Worm (Caenorhabditis elegans) whole organism, young adult: ENCODE data around the gene B0280.7.

Experiments used
- B0261.1 ChIP-seq: sonication (generic microtip); optimal IDR thresholded peaks from 2 replicates; lab custom pipeline; 2016; ENCODE audit warnings: mild to moderate bottlenecking, missing genetic modification characterization, moderate library complexity, missing compliant biosample characterization
- D2030.7 ChIP-seq: fragments of 200-800 bp; sonication (Bioruptor generic); IDR thresholded peaks from 2 replicates; pipeline ENCODE4 v1.3.6; 2022; ENCODE audit warnings: missing genetic modification reagents, missing genetic modification characterization, missing compliant biosample characterization
- F23B12.7 ChIP-seq: sonication (generic microtip); optimal IDR thresholded peaks from 2 replicates; lab custom pipeline; 2017; ENCODE audit warnings: missing genetic modification characterization, mild to moderate bottlenecking, missing compliant biosample characterization, antibody characterized with exemption, moderate library complexity; ENCODE audit not compliant: insufficient read depth
- F33H1.4 ChIP-seq: fragments of 200-800 bp; sonication (Bioruptor generic); IDR thresholded peaks from 2 replicates; pipeline ENCODE4 v1.3.6; 2022; ENCODE audit warnings: missing genetic modification reagents, missing genetic modification characterization, missing compliant biosample characterization
- K12H6.12 ChIP-seq: fragments of 200-800 bp; sonication (Bioruptor generic); optimal IDR thresholded peaks from 2 replicates; lab custom pipeline; 2018; ENCODE audit warnings: mild to moderate bottlenecking, missing genetic modification characterization, missing compliant biosample characterization
- T26A5.8 ChIP-seq: sonication (generic microtip); optimal IDR thresholded peaks from 2 replicates; lab custom pipeline; 2016; ENCODE audit warnings: missing genetic modification characterization, missing compliant biosample characterization
- Y67H2A.10 ChIP-seq: fragments of 200-800 bp; sonication (Bioruptor generic); conservative IDR thresholded peaks from 2 replicates; pipeline ENCODE4 v1.3.6; 2022; ENCODE audit warnings: missing genetic modification reagents, missing genetic modification characterization, missing compliant biosample characterization
- Y95B8A.8 ChIP-seq: fragments of 200-800 bp; sonication (Bioruptor generic); IDR thresholded peaks from 2 replicates; pipeline ENCODE4 v1.3.6; 2022; ENCODE audit warnings: missing genetic modification reagents, missing genetic modification characterization, missing compliant biosample characterization
- ama-1 ChIP-seq, 3 experiments: fragments of 150-350 bp in 1 of 3; sonication (generic microtip) in 2 of 3; optimal IDR thresholded peaks; 2 replicates each; lab custom pipeline; 2014 to 2018; ENCODE audit warnings: missing biosample characterization in 2 of 3, missing genetic modification characterization in 2 of 3, missing genetic modification reagents in 2 of 3
- athp-1 ChIP-seq: sonication (generic microtip); optimal IDR thresholded peaks from 2 replicates; lab custom pipeline; 2017; ENCODE audit warnings: mild to moderate bottlenecking, missing genetic modification characterization, missing compliant biosample characterization
- ccch-3 ChIP-seq: fragments of 200-800 bp; sonication (Bioruptor generic); optimal IDR thresholded peaks from 2 replicates; lab custom pipeline; 2018; ENCODE audit warnings: mild to moderate bottlenecking, missing genetic modification characterization, missing compliant biosample characterization
- ceh-27 ChIP-seq: fragments of 200-800 bp; sonication (Bioruptor generic); optimal IDR thresholded peaks from 2 replicates; lab custom pipeline; 2018; ENCODE audit warnings: mild to moderate bottlenecking, missing genetic modification characterization, moderate library complexity, missing compliant biosample characterization
- dox-1 ChIP-seq: fragments of 200-800 bp; sonication (Bioruptor generic); IDR thresholded peaks from 2 replicates; pipeline ENCODE4 v1.3.6; 2022; ENCODE audit warnings: missing genetic modification reagents, missing genetic modification characterization, missing compliant biosample characterization
- dpff-1 ChIP-seq: sonication (generic microtip); optimal IDR thresholded peaks from 2 replicates; lab custom pipeline; 2017; ENCODE audit warnings: mild to moderate bottlenecking, missing genetic modification characterization, missing compliant biosample characterization
- ekl-4 ChIP-seq: fragments of 200-800 bp; sonication (Bioruptor generic); IDR thresholded peaks from 2 replicates; pipeline ENCODE4 v1.3.6; 2022; ENCODE audit warnings: missing genetic modification reagents, missing genetic modification characterization, missing compliant biosample characterization
- him-1 ChIP-seq: sonication (generic microtip); optimal IDR thresholded peaks from 2 replicates; lab custom pipeline; 2016; ENCODE audit warnings: missing genotype, missing genetic modification reagents, missing genetic modification characterization, missing compliant biosample characterization
- hsf-1 ChIP-seq: fragments of 200-800 bp; sonication (Bioruptor generic); IDR thresholded peaks from 2 replicates; pipeline ENCODE4 v1.3.6; 2022; ENCODE audit warnings: missing genetic modification reagents, missing genetic modification characterization, missing compliant biosample characterization
- lag-1 ChIP-seq: fragments of 200-800 bp; sonication (Bioruptor generic); IDR thresholded peaks from 2 replicates; pipeline ENCODE4 v1.3.6; 2022; ENCODE audit warnings: missing genetic modification reagents, missing genetic modification characterization, missing compliant biosample characterization
- let-526 ChIP-seq: fragments of 200-800 bp; sonication (Bioruptor generic); IDR thresholded peaks from 2 replicates; pipeline ENCODE4 v1.3.6; 2022; ENCODE audit warnings: missing genetic modification reagents, missing genetic modification characterization, missing compliant biosample characterization
- madf-3 ChIP-seq: fragments of 200-800 bp; sonication (Bioruptor generic); IDR thresholded peaks from 2 replicates; pipeline ENCODE4 v1.3.6; 2022; ENCODE audit warnings: missing genetic modification reagents, missing genetic modification characterization, missing compliant biosample characterization
- madf-6 ChIP-seq: fragments of 200-800 bp; sonication (Bioruptor generic); IDR thresholded peaks from 2 replicates; pipeline ENCODE4 v1.3.6; 2022; ENCODE audit warnings: missing genetic modification reagents, missing genetic modification characterization, missing compliant biosample characterization
- mcd-1 ChIP-seq: fragments of 200-800 bp; sonication (Bioruptor generic); IDR thresholded peaks from 2 replicates; pipeline ENCODE4 v1.3.6; 2022; ENCODE audit warnings: missing genetic modification reagents, missing genetic modification characterization, missing compliant biosample characterization
- nfya-1 ChIP-seq: sonication (generic microtip); optimal IDR thresholded peaks from 2 replicates; lab custom pipeline; 2017; ENCODE audit warnings: antibody characterized with exemption, missing compliant biosample characterization, missing genetic modification characterization, borderline replicate concordance; ENCODE audit not compliant: insufficient read depth
- nfya-2 ChIP-seq: fragments of 200-800 bp; sonication (Bioruptor generic); IDR thresholded peaks from 2 replicates; pipeline ENCODE4 v1.3.6; 2022; ENCODE audit warnings: missing genetic modification reagents, missing genetic modification characterization, missing compliant biosample characterization
- nfyb-1 ChIP-seq: fragments of 200-800 bp; sonication (Bioruptor generic); IDR thresholded peaks from 2 replicates; pipeline ENCODE4 v1.3.6; 2022; ENCODE audit warnings: missing genetic modification reagents, missing genetic modification characterization, missing compliant biosample characterization
- nhr-179 ChIP-seq: sonication (generic microtip); optimal IDR thresholded peaks from 2 replicates; lab custom pipeline; 2016; ENCODE audit warnings: mild to moderate bottlenecking, missing genetic modification characterization, missing compliant biosample characterization
- nhr-80 ChIP-seq: sonication (generic microtip); optimal IDR thresholded peaks from 2 replicates; lab custom pipeline; 2016; ENCODE audit warnings: missing genetic modification characterization, missing compliant biosample characterization
- pbrm-1 ChIP-seq: fragments of 200-800 bp; sonication (Bioruptor generic); IDR thresholded peaks from 2 replicates; pipeline ENCODE4 v1.3.6; 2022; ENCODE audit warnings: missing genetic modification reagents, missing genetic modification characterization, missing compliant biosample characterization
- rcor-1 ChIP-seq: fragments of 200-800 bp; sonication (Bioruptor generic); IDR thresholded peaks from 2 replicates; pipeline ENCODE4 v1.3.6; 2022; ENCODE audit warnings: missing genetic modification reagents, missing genetic modification characterization, missing compliant biosample characterization
- repo-1 ChIP-seq: sonication (generic microtip); optimal IDR thresholded peaks from 2 replicates; lab custom pipeline; 2017; ENCODE audit warnings: mild to moderate bottlenecking, missing genetic modification characterization, missing compliant biosample characterization
- rpc-1 ChIP-seq, 2 experiments: fragments of 150-350 bp in 1 of 2; sonication (generic microtip) in 1 of 2; optimal IDR thresholded peaks; 2 replicates each; lab custom pipeline; 2014 to 2018; ENCODE audit warnings: missing biosample characterization in 1 of 2, missing genetic modification characterization in 1 of 2, missing genetic modification reagents in 1 of 2, missing genotype in 1 of 2
- sdz-38 ChIP-seq: sonication (generic microtip); optimal IDR thresholded peaks from 2 replicates; lab custom pipeline; 2016; ENCODE audit warnings: missing genotype, missing genetic modification characterization, missing compliant biosample characterization
- sea-2 ChIP-seq: fragments of 200-800 bp; sonication (Bioruptor generic); IDR thresholded peaks from 2 replicates; pipeline ENCODE4 v1.3.6; 2022; ENCODE audit warnings: missing genetic modification characterization, missing compliant biosample characterization
- snpc-1.3 ChIP-seq: sonication (generic microtip); optimal IDR thresholded peaks from 2 replicates; lab custom pipeline; 2017; ENCODE audit warnings: missing genetic modification characterization, mild to moderate bottlenecking, missing compliant biosample characterization, antibody characterized with exemption, moderate library complexity, missing genotype, missing genetic modification reagents; ENCODE audit not compliant: insufficient read depth
- snpc-4 ChIP-seq, 5 experiments: fragments of 150-350 bp in 1 of 5; sonication (generic microtip) in 4 of 5; optimal IDR thresholded peaks; 2 replicates each; lab custom pipeline; 2014 to 2018; ENCODE audit warnings: missing genetic modification characterization in 5 of 5, missing biosample characterization in 3 of 5, antibody characterized with exemption in 2 of 5, mild to moderate bottlenecking in 2 of 5, missing compliant biosample characterization in 2 of 5, missing genotype in 2 of 5, moderate library complexity in 2 of 5, missing genetic modification reagents in 1 of 5
- somi-1 ChIP-seq: fragments of 200-800 bp; sonication (Bioruptor generic); optimal IDR thresholded peaks from 2 replicates; lab custom pipeline; 2018; ENCODE audit warnings: mild to moderate bottlenecking, missing genetic modification characterization, missing compliant biosample characterization
- sptf-2 ChIP-seq: fragments of 200-800 bp; sonication (Bioruptor generic); optimal IDR thresholded peaks from 2 replicates; lab custom pipeline; 2018; ENCODE audit warnings: mild to moderate bottlenecking, missing genetic modification characterization, missing compliant biosample characterization
- unc-62 ChIP-seq: fragments of 150-350 bp; optimal IDR thresholded peaks from 2 replicates; lab custom pipeline; 2014; ENCODE audit warnings: missing biosample characterization, missing genetic modification reagents, missing genetic modification characterization
- ztf-18 ChIP-seq: sonication (generic microtip); optimal IDR thresholded peaks from 2 replicates; lab custom pipeline; 2016; ENCODE audit warnings: missing genotype, mild to moderate bottlenecking, missing genetic modification characterization, missing compliant biosample characterization
- ztf-26 ChIP-seq: sonication (generic microtip); optimal IDR thresholded peaks from 2 replicates; lab custom pipeline; 2017; ENCODE audit warnings: missing genetic modification characterization, missing compliant biosample characterization

Gene B0280.7

DNA sequence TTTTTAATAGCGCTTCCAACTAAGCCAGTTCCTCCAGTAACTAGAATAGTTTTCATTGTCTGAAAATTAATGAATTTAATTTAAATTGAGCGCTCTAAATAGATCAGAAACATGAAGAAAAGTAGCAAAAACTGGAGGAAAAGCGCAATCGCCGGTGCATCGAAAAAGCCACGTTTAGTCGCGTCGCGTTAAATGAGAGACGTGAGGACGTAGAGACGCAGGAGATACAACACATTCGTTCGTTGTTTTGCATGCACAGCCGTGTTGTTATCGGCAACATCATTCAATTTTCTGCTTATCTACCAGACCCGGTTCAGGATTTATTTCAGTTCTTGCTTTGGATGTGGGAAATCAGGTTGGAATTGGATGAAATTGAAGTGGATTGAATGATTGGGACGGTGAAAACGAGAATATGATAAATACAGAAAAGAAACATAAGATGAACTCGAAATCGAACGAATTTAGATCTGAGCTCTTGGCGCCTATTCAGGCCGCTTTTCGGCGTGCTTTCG, 44.3 kb downstream of the B0280.7 start, which contains the start of gene ger-1 (continued):
- TF ChIP-seq somi-1 (no peak), madf-3 (0 out of 2 replicates have a peak, but pooled peaks have one; percentile 21), madf-6 (GFP tag; lab: Robert Waterston, UW) (peak; percentile 62), F33H1.4 (GFP tag; lab: Robert Waterston, UW) (no peak), let-526 (GFP tag; lab: Robert Waterston, UW) (no peak), nhr-179 (tag; lab: Kevin White, UChicago) (no peak), hsf-1 (GFP tag; lab: Robert Waterston, UW) (0 out of 2 replicates have a peak, but pooled peaks have one; percentile 48), nhr-80 (tag; lab: Kevin White, UChicago) (peak; percentile 18), T26A5.8 (tag; lab: Kevin White, UChicago) (no peak), mcd-1 (GFP tag; lab: Robert Waterston, UW) (no peak), him-1 (no peak), ccch-3 (no peak), D2030.7 (GFP tag; lab: Robert Waterston, UW) (no peak), Y67H2A.10 (GFP tag; lab: Robert Waterston, UW) (no peak), repo-1 (no peak), snpc-1.3 (no peak), sea-2 (GFP tag; lab: Robert Waterston, UW) (no peak)

DNA sequence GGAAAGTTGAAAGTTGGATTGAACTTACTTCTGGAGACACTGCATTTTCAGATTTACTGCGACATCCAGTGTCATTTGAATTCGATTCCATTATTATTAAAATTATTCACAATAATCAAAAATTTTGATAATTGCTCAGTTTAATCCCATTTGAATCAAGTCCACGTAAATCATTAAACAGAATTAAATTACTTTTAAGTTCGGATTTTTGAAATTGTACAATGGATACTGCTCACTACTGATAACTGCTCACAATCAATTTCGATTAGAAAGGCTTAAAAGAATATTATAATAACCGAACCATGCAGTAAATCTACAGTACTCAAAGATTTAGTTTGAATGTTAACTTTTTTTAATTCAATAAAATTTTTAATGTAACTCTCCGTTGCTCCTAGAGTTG, 47.5 kb downstream of the B0280.7 start, which contains the start of gene R01H2.4:
Gene R01H2.4, minus strand, starts transcription at position 101 of the 400 bp plus-strand sequence.
- no peak for TF ChIP-seq nfya-2 (GFP tag; lab: Robert Waterston, UW)
- TF ChIP-seq unc-62 = no peak
- no peak for TF ChIP-seq ama-1 (optimal IDR thresholded peaks at IDR 0.05; lab: Kevin White, UChicago)
- no peak for TF ChIP-seq ama-1 (GFP tag; optimal IDR thresholded peaks at IDR 0.05; lab: Kevin White, UChicago)
- TF ChIP-seq sea-2 (GFP tag; lab: Robert Waterston, UW) = no peak
- TF ChIP-seq rpc-1 (optimal IDR thresholded peaks at IDR 0.05; lab: Kevin White, UChicago) = no peak
- no peak for TF ChIP-seq rpc-1 (tag; optimal IDR thresholded peaks at IDR 0.05; lab: Kevin White, UChicago)
- TF ChIP-seq ekl-4 = no peak
- TF ChIP-seq ztf-18 = no peak
- TF ChIP-seq K12H6.12 = no peak
- no peak for TF ChIP-seq pbrm-1 (GFP tag; lab: Robert Waterston, UW)
- no peak for TF ChIP-seq Y95B8A.8 (GFP tag; lab: Robert Waterston, UW)
- TF ChIP-seq D2030.7 (GFP tag; lab: Robert Waterston, UW) = no peak

DNA sequence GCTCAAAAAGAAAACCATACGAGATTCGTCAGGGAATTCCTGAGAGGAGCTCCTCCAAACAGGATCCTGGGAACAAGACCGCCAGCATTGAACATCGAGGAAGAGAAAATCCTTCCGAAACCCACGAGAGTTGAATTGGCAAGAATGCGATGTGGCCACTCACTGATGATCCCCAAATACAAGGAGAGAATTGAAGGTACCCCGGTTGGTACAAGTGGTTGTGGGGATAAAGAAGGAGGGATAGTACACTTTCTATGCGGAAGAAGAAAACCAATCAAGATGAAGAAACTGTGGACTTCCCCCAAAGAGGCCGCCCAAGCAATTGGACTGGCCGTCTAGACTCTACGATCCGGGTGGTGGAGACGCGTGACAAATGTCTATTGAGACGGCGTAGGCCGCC, 48.6 kb downstream of the B0280.7 start:
- TF ChIP-seq dpff-1 (tag; lab: Kevin White, UChicago) = no peak
- TF ChIP-seq ztf-26 (tag; lab: Kevin White, UChicago) = no peak
- no peak for TF ChIP-seq pbrm-1 (GFP tag; lab: Robert Waterston, UW)
- no peak for TF ChIP-seq sdz-38
- no peak for TF ChIP-seq snpc-4 (GFP tag; optimal IDR thresholded peaks at IDR 0.05; lab: Kevin White, UChicago)
- no peak for TF ChIP-seq snpc-4 (tag; optimal IDR thresholded peaks at IDR 0.05; lab: Kevin White, UChicago)
- TF ChIP-seq sptf-2 = no peak
- TF ChIP-seq dox-1 (GFP tag; lab: Robert Waterston, UW) = no peak
- TF ChIP-seq F33H1.4 (GFP tag; lab: Robert Waterston, UW) = no peak
- TF ChIP-seq athp-1 (tag; lab: Kevin White, UChicago) = no peak
- TF ChIP-seq F23B12.7 (tag; lab: Kevin White, UChicago) = no peak
- no peak for TF ChIP-seq ceh-27 (GFP tag; lab: Kevin White, UChicago)
- TF ChIP-seq lag-1 = no peak
- TF ChIP-seq nfyb-1 (GFP tag; lab: Robert Waterston, UW) = no peak
- TF ChIP-seq rcor-1 = no peak
- TF ChIP-seq ekl-4 = no peak
- TF ChIP-seq B0261.1 (tag; lab: Kevin White, UChicago) = no peak
- no peak for TF ChIP-seq nfya-1
- TF ChIP-seq, all 124 proteins: peak for 0
